Worm (Caenorhabditis elegans) whole organism, L3 larva: ENCODE measurements around the gene gsp-1.

Experiments used
- R02D3.7 ChIP-seq: fragments of 150-350 bp; optimal IDR thresholded peaks from 2 replicates; lab custom pipeline; 2014; ENCODE audit warnings: missing biosample characterization, missing genetic modification characterization
- aly-2 ChIP-seq: fragments of 150-350 bp; optimal IDR thresholded peaks from 2 replicates; lab custom pipeline; 2014; ENCODE audit warnings: missing biosample characterization, missing genetic modification characterization
- ama-1 ChIP-seq: fragments of 150-350 bp; optimal IDR thresholded peaks from 2 replicates; lab custom pipeline; 2018
- ceh-16 ChIP-seq: sonication (generic microtip); optimal IDR thresholded peaks from 2 replicates; lab custom pipeline; 2017; ENCODE audit warnings: missing biosample characterization, missing genetic modification characterization
- ceh-9 ChIP-seq: sonication (generic microtip); optimal IDR thresholded peaks from 2 replicates; lab custom pipeline; 2018; ENCODE audit warnings: missing biosample characterization, missing genetic modification characterization
- daf-12 ChIP-seq: fragments of 150-350 bp; optimal IDR thresholded peaks from 2 replicates; lab custom pipeline; 2014; ENCODE audit warnings: missing biosample characterization, missing genetic modification reagents, missing genetic modification characterization
- egl-27 ChIP-seq: sonication (generic microtip); optimal IDR thresholded peaks from 4 replicates; lab custom pipeline; 2017; ENCODE audit warnings: missing biosample characterization, missing genetic modification reagents, missing genetic modification characterization
- egl-5 ChIP-seq: fragments of 150-350 bp; optimal IDR thresholded peaks from 2 replicates; lab custom pipeline; 2017; ENCODE audit warnings: missing biosample characterization, missing genetic modification reagents, missing genetic modification characterization, inconsistent platforms
- elt-2 ChIP-seq: sonication (generic microtip); optimal IDR thresholded peaks from 2 replicates; lab custom pipeline; 2016; ENCODE audit warnings: missing genetic modification reagents, mild to moderate bottlenecking, missing genetic modification characterization, missing compliant biosample characterization
- elt-3 ChIP-seq, 3 experiments: fragments of 150-350 bp in 1 of 3; sonication (generic microtip) in 2 of 3; optimal IDR thresholded peaks; 2 replicates in 2 of 3; 4 replicates in 1 of 3; lab custom pipeline; 2014 to 2017; ENCODE audit warnings: missing biosample characterization in 3 of 3, missing genetic modification characterization in 3 of 3
- fkh-10 ChIP-seq: sonication (generic microtip); optimal IDR thresholded peaks from 2 replicates; lab custom pipeline; 2017; ENCODE audit warnings: missing biosample characterization, missing genetic modification reagents, missing genetic modification characterization
- fkh-2 ChIP-seq: fragments of 150-350 bp; optimal IDR thresholded peaks from 2 replicates; lab custom pipeline; 2014; ENCODE audit warnings: missing biosample characterization, missing genetic modification reagents, missing genetic modification characterization
- fos-1 ChIP-seq: fragments of 150-350 bp; optimal IDR thresholded peaks from 2 replicates; lab custom pipeline; 2014; ENCODE audit warnings: missing biosample characterization, missing genetic modification characterization
- hmg-11 ChIP-seq: sonication (generic microtip); optimal IDR thresholded peaks from 2 replicates; lab custom pipeline; 2016; ENCODE audit warnings: missing genetic modification characterization, missing compliant biosample characterization
- jun-1 ChIP-seq: fragments of 150-350 bp; optimal IDR thresholded peaks from 2 replicates; lab custom pipeline; 2014; ENCODE audit warnings: missing biosample characterization, missing genetic modification reagents, missing genetic modification characterization
- lin-39 ChIP-seq: fragments of 150-350 bp; optimal IDR thresholded peaks from 2 replicates; lab custom pipeline; 2018; ENCODE audit warnings: missing biosample characterization, missing genetic modification reagents, missing genetic modification characterization
- lsy-12 ChIP-seq: sonication (generic microtip); optimal IDR thresholded peaks from 2 replicates; lab custom pipeline; 2016; ENCODE audit warnings: mild to moderate bottlenecking, missing genetic modification characterization, missing compliant biosample characterization
- mdl-1 ChIP-seq: fragments of 150-350 bp; optimal IDR thresholded peaks from 2 replicates; lab custom pipeline; 2014; ENCODE audit warnings: missing biosample characterization, missing genetic modification characterization
- mml-1 ChIP-seq: fragments of 150-350 bp; sonication (generic microtip); optimal IDR thresholded peaks from 3 replicates; lab custom pipeline; 2014; ENCODE audit warnings: missing biosample characterization, missing genetic modification characterization
- nfya-1 ChIP-seq: sonication (generic microtip); optimal IDR thresholded peaks from 2 replicates; lab custom pipeline; 2017; ENCODE audit warnings: missing genetic modification characterization, mild to moderate bottlenecking, missing compliant biosample characterization, antibody characterized with exemption, moderate library complexity; ENCODE audit not compliant: insufficient read depth
- nhr-11 ChIP-seq: fragments of 150-350 bp; optimal IDR thresholded peaks from 2 replicates; lab custom pipeline; 2014; ENCODE audit warnings: missing biosample characterization, missing genetic modification characterization
- nhr-23 ChIP-seq: fragments of 150-350 bp; optimal IDR thresholded peaks from 2 replicates; lab custom pipeline; 2014; ENCODE audit warnings: missing biosample characterization, missing genetic modification reagents, missing genetic modification characterization
- nhr-237 ChIP-seq: fragments of 150-350 bp; optimal IDR thresholded peaks from 2 replicates; lab custom pipeline; 2014; ENCODE audit warnings: missing biosample characterization, missing genetic modification characterization
- nhr-25 ChIP-seq: sonication (generic microtip); optimal IDR thresholded peaks from 2 replicates; lab custom pipeline; 2017; ENCODE audit warnings: missing biosample characterization, missing genetic modification characterization
- nhr-43 ChIP-seq: sonication (generic microtip); optimal IDR thresholded peaks from 2 replicates; lab custom pipeline; 2016; ENCODE audit warnings: mild to moderate bottlenecking, missing genetic modification characterization, missing compliant biosample characterization; ENCODE audit not compliant: poor library complexity, severe bottlenecking
- pha-4 ChIP-seq: fragments of 150-350 bp; optimal IDR thresholded peaks from 2 replicates; lab custom pipeline; 2014; ENCODE audit warnings: missing biosample characterization, missing genetic modification reagents, missing genetic modification characterization
- pqm-1 ChIP-seq: fragments of 150-350 bp; optimal IDR thresholded peaks from 2 replicates; lab custom pipeline; 2017; ENCODE audit warnings: missing biosample characterization, missing genetic modification characterization, inconsistent platforms
- sea-2 ChIP-seq: fragments of 150-350 bp; sonication (generic microtip); optimal IDR thresholded peaks from 4 replicates; lab custom pipeline; 2014; ENCODE audit warnings: missing biosample characterization, missing genetic modification reagents, missing genetic modification characterization
- skn-1 ChIP-seq: fragments of 150-350 bp; optimal IDR thresholded peaks from 2 replicates; lab custom pipeline; 2014; ENCODE audit warnings: missing biosample characterization, missing genetic modification characterization
- snpc-4 ChIP-seq: fragments of 150-350 bp; optimal IDR thresholded peaks from 2 replicates; lab custom pipeline; 2014; ENCODE audit warnings: missing biosample characterization, missing genetic modification characterization
- tbx-2 ChIP-seq: sonication (generic microtip); optimal IDR thresholded peaks from 2 replicates; lab custom pipeline; 2016; ENCODE audit warnings: mild to moderate bottlenecking, missing genetic modification characterization, missing compliant biosample characterization
- unc-39 ChIP-seq: sonication (generic microtip); optimal IDR thresholded peaks from 4 replicates; lab custom pipeline; 2017; ENCODE audit warnings: missing biosample characterization, missing genetic modification characterization
- unc-62 ChIP-seq: fragments of 150-350 bp; sonication (generic microtip); optimal IDR thresholded peaks from 4 replicates; lab custom pipeline; 2014; ENCODE audit warnings: missing biosample characterization, missing genetic modification reagents, missing genetic modification characterization
- zag-1 ChIP-seq: fragments of 150-350 bp; optimal IDR thresholded peaks from 2 replicates; lab custom pipeline; 2014; ENCODE audit warnings: missing biosample characterization, missing genetic modification characterization
- ztf-11 ChIP-seq: fragments of 150-350 bp; optimal IDR thresholded peaks from 2 replicates; lab custom pipeline; 2014; ENCODE audit warnings: missing biosample characterization, missing genetic modification characterization
- ztf-4 ChIP-seq: fragments of 150-350 bp; optimal IDR thresholded peaks from 2 replicates; lab custom pipeline; 2014; ENCODE audit warnings: missing biosample characterization, missing genetic modification characterization

The gsp-1 gene

ce11 chrV:10715158-10716152 lies 33.2 kb downstream of the gsp-1 start (continued):
- TF ChIP-seq sea-2 (GFP tag; lab: Kevin White, UChicago) (no peak), fos-1 (peak; percentile 42), fkh-10 (peak; percentile 98), egl-27 (tag; lab: Kevin White, UChicago) (peak; percentile 65), ama-1 (lab: Kevin White, UChicago) (peak; percentile 4), aly-2 (tag; lab: Kevin White, UChicago) (peak; percentile 3), skn-1 (peak; percentile 66), R02D3.7 (peak; percentile 54), daf-12 (tag; lab: Kevin White, UChicago) (no peak), mdl-1 (tag; lab: Kevin White, UChicago) (peak; percentile 97)

- no peak for TF ChIP-seq ceh-9 (tag; lab: Kevin White, UChicago)
- TF ChIP-seq hmg-11 (tag; lab: Kevin White, UChicago) = peak; percentile 33
- TF ChIP-seq tbx-2 (tag; lab: Kevin White, UChicago) = peak; percentile 34
- peak; percentile 95 for TF ChIP-seq nhr-23 (tag; lab: Kevin White, UChicago)
- peak; percentile 81 for TF ChIP-seq nhr-25 (tag; lab: Kevin White, UChicago)
- no peak for TF ChIP-seq aly-2 (tag; lab: Kevin White, UChicago)
- TF ChIP-seq egl-27 (tag; lab: Kevin White, UChicago) = peak; percentile 44
- peak; percentile 5 for TF ChIP-seq skn-1
- no peak for TF ChIP-seq ztf-11 (tag; lab: Kevin White, UChicago)
- peak; percentile 63 for TF ChIP-seq mdl-1 (tag; lab: Kevin White, UChicago)
- TF ChIP-seq lin-39 = peak; percentile 78
- peak in 1 of 3 experiments; percentile 70 for TF ChIP-seq elt-3 (tag; optimal IDR thresholded peaks at IDR 0.05; lab: Kevin White, UChicago)
- peak; percentile 96 for TF ChIP-seq nhr-43 (tag; lab: Kevin White, UChicago)
- TF ChIP-seq R02D3.7 = no peak
- TF ChIP-seq jun-1 = peak; percentile 57
- TF ChIP-seq ztf-4 (tag; lab: Kevin White, UChicago) = peak; percentile 28
- TF ChIP-seq, all 47 proteins: peak for 12
Measured at ce11 chrV:10716865-10717713, 34.9 kb downstream of the gsp-1 start.

ce11 chrV:10718037-10718436 lies 35.8 kb downstream of the gsp-1 start:
- TF ChIP-seq unc-62 (no peak), elt-3 (tag; optimal IDR thresholded peaks at IDR 0.05; lab: Kevin White, UChicago) (no peak), fkh-2 (tag; lab: Kevin White, UChicago) (no peak), nhr-11 (tag; lab: Kevin White, UChicago) (no peak), nhr-237 (tag; lab: Kevin White, UChicago) (no peak), nhr-23 (tag; lab: Kevin White, UChicago) (no peak)
- TF ChIP-seq, all 47 proteins: peak for 0

- TF ChIP-seq pqm-1 (tag; lab: Kevin White, UChicago) = peak; percentile 34
- TF ChIP-seq nhr-11 (tag; lab: Kevin White, UChicago) = peak; percentile 62
- TF ChIP-seq zag-1 (tag; lab: Kevin White, UChicago) = no peak
- TF ChIP-seq nfya-1 (tag; lab: Kevin White, UChicago) = peak; percentile 4
- TF ChIP-seq fkh-2 (tag; lab: Kevin White, UChicago) = no peak
Measured at ce11 chrV:10719019-10719832, 37.0 kb downstream of the gsp-1 start.

- no peak for TF ChIP-seq unc-39 (tag; lab: Kevin White, UChicago)
- peak; percentile 52 for TF ChIP-seq mml-1 (tag; lab: Kevin White, UChicago)
- peak; percentile 58 for TF ChIP-seq egl-5 (tag; lab: Kevin White, UChicago)
- TF ChIP-seq nhr-43 (tag; lab: Kevin White, UChicago) = peak; percentile 77
- TF ChIP-seq aly-2 (tag; lab: Kevin White, UChicago) = no peak
- TF ChIP-seq unc-62 = peak; percentile 8
- peak; percentile 22 for TF ChIP-seq lsy-12 (tag; lab: Kevin White, UChicago)
- peak; percentile 22 for TF ChIP-seq nfya-1 (tag; lab: Kevin White, UChicago)
- TF ChIP-seq nhr-25 (tag; lab: Kevin White, UChicago) = peak; percentile 80
- TF ChIP-seq elt-3 (tag; optimal IDR thresholded peaks at IDR 0.05; lab: Kevin White, UChicago) = no peak
- peak; percentile 65 for TF ChIP-seq jun-1
- TF ChIP-seq pha-4 (tag; lab: Kevin White, UChicago) = peak; percentile 80
- TF ChIP-seq nhr-23 (tag; lab: Kevin White, UChicago) = peak; percentile 83
- TF ChIP-seq snpc-4 = peak; percentile 18
- peak; percentile 70 for TF ChIP-seq elt-2 (tag; lab: Kevin White, UChicago)
- peak; percentile 48 for TF ChIP-seq lin-39
- peak; percentile 59 for TF ChIP-seq skn-1
- TF ChIP-seq mdl-1 (tag; lab: Kevin White, UChicago) = peak; percentile 53
- peak; percentile 40 for TF ChIP-seq pqm-1 (tag; lab: Kevin White, UChicago)
- no peak for TF ChIP-seq ceh-16 (tag; lab: Kevin White, UChicago)
Measured at ce11 chrV:10719833-10720170, 37.6 kb downstream of the gsp-1 start.
